Worm (Caenorhabditis elegans) whole organism, young adult: ENCODE results near the gene srw-22.

Experiments used
- D2030.7 ChIP-seq: fragments of 200-800 bp; sonication (Bioruptor generic); IDR thresholded peaks from 2 replicates; pipeline ENCODE4 v1.3.6; 2022; ENCODE audit warnings: missing genetic modification reagents, missing genetic modification characterization, missing compliant biosample characterization
- F22D6.2 ChIP-seq: sonication (generic microtip); optimal IDR thresholded peaks from 2 replicates; lab custom pipeline; 2016; ENCODE audit warnings: mild to moderate bottlenecking, missing genetic modification characterization, missing compliant biosample characterization
- F57A8.1 ChIP-seq: fragments of 200-800 bp; sonication (Bioruptor generic); optimal IDR thresholded peaks from 2 replicates; lab custom pipeline; 2018; ENCODE audit warnings: mild to moderate bottlenecking, missing genetic modification characterization, moderate library complexity, missing compliant biosample characterization
- F57C9.4 ChIP-seq: sonication (generic microtip); optimal IDR thresholded peaks from 2 replicates; lab custom pipeline; 2017; ENCODE audit warnings: mild to moderate bottlenecking, missing genetic modification characterization, missing compliant biosample characterization
- K12H6.12 ChIP-seq: fragments of 200-800 bp; sonication (Bioruptor generic); optimal IDR thresholded peaks from 2 replicates; lab custom pipeline; 2018; ENCODE audit warnings: mild to moderate bottlenecking, missing genetic modification characterization, missing compliant biosample characterization
- T26A5.8 ChIP-seq: sonication (generic microtip); optimal IDR thresholded peaks from 2 replicates; lab custom pipeline; 2016; ENCODE audit warnings: missing genetic modification characterization, missing compliant biosample characterization
- aptf-3 ChIP-seq: fragments of 200-800 bp; sonication (Bioruptor generic); IDR thresholded peaks from 2 replicates; pipeline ENCODE4 v1.3.6; 2022; ENCODE audit warnings: missing genetic modification characterization, missing compliant biosample characterization
- bed-2 ChIP-seq: fragments of 200-800 bp; sonication (Bioruptor generic); IDR thresholded peaks from 2 replicates; pipeline ENCODE4 v1.3.6; 2022; ENCODE audit warnings: missing genetic modification reagents, missing genetic modification characterization, missing compliant biosample characterization
- ccch-3 ChIP-seq: fragments of 200-800 bp; sonication (Bioruptor generic); optimal IDR thresholded peaks from 2 replicates; lab custom pipeline; 2018; ENCODE audit warnings: mild to moderate bottlenecking, missing genetic modification characterization, missing compliant biosample characterization
- cebp-1 ChIP-seq, 2 experiments: fragments of 200-800 bp in 1 of 2; sonication (Bioruptor generic) in 1 of 2; sonication (generic microtip) in 1 of 2; IDR thresholded peaks in 1 of 2; optimal IDR thresholded peaks in 1 of 2; 2 replicates each; pipeline versions ENCODE4 v1.3.6 to Lab custom; 2017 to 2022; ENCODE audit warnings: missing compliant biosample characterization in 2 of 2, missing genetic modification characterization in 2 of 2, mild to moderate bottlenecking in 1 of 2, missing genetic modification reagents in 1 of 2, moderate library complexity in 1 of 2
- ceh-27 ChIP-seq: fragments of 200-800 bp; sonication (Bioruptor generic); optimal IDR thresholded peaks from 2 replicates; lab custom pipeline; 2018; ENCODE audit warnings: mild to moderate bottlenecking, missing genetic modification characterization, moderate library complexity, missing compliant biosample characterization
- ceh-58 ChIP-seq: fragments of 200-800 bp; sonication (Bioruptor generic); IDR thresholded peaks from 2 replicates; pipeline ENCODE4 v1.3.6; 2022; ENCODE audit warnings: missing genetic modification characterization, missing compliant biosample characterization
- ceh-79 ChIP-seq: sonication (generic microtip); optimal IDR thresholded peaks from 2 replicates; lab custom pipeline; 2017; ENCODE audit warnings: mild to moderate bottlenecking, missing genetic modification characterization, missing compliant biosample characterization
- dpl-1 ChIP-seq: fragments of 150-350 bp; optimal IDR thresholded peaks from 2 replicates; lab custom pipeline; 2014; ENCODE audit warnings: missing biosample characterization, missing genetic modification reagents, missing genetic modification characterization
- egl-44 ChIP-seq: fragments of 200-800 bp; sonication (Bioruptor generic); IDR thresholded peaks from 2 replicates; pipeline ENCODE4 v1.3.6; 2022; ENCODE audit warnings: missing genetic modification reagents, missing genetic modification characterization, missing compliant biosample characterization
- ekl-4 ChIP-seq: fragments of 200-800 bp; sonication (Bioruptor generic); IDR thresholded peaks from 2 replicates; pipeline ENCODE4 v1.3.6; 2022; ENCODE audit warnings: missing genetic modification reagents, missing genetic modification characterization, missing compliant biosample characterization
- gei-17 ChIP-seq: fragments of 200-800 bp; sonication (Bioruptor generic); optimal IDR thresholded peaks from 2 replicates; lab custom pipeline; 2018; ENCODE audit warnings: mild to moderate bottlenecking, missing genetic modification characterization, missing compliant biosample characterization
- him-1 ChIP-seq: sonication (generic microtip); optimal IDR thresholded peaks from 2 replicates; lab custom pipeline; 2016; ENCODE audit warnings: missing genotype, missing genetic modification reagents, missing genetic modification characterization, missing compliant biosample characterization
- lin-26 ChIP-seq: fragments of 200-800 bp; sonication (Bioruptor generic); IDR thresholded peaks from 2 replicates; pipeline ENCODE4 v1.3.6; 2022; ENCODE audit warnings: missing genetic modification reagents, missing genetic modification characterization, missing compliant biosample characterization
- madf-10 ChIP-seq: sonication (generic microtip); optimal IDR thresholded peaks from 2 replicates; lab custom pipeline; 2016; ENCODE audit warnings: mild to moderate bottlenecking, missing genetic modification characterization, missing compliant biosample characterization
- madf-3 ChIP-seq: fragments of 200-800 bp; sonication (Bioruptor generic); IDR thresholded peaks from 2 replicates; pipeline ENCODE4 v1.3.6; 2022; ENCODE audit warnings: missing genetic modification reagents, missing genetic modification characterization, missing compliant biosample characterization
- nfya-2 ChIP-seq: fragments of 200-800 bp; sonication (Bioruptor generic); IDR thresholded peaks from 2 replicates; pipeline ENCODE4 v1.3.6; 2022; ENCODE audit warnings: missing genetic modification reagents, missing genetic modification characterization, missing compliant biosample characterization
- nfyb-1 ChIP-seq: fragments of 200-800 bp; sonication (Bioruptor generic); IDR thresholded peaks from 2 replicates; pipeline ENCODE4 v1.3.6; 2022; ENCODE audit warnings: missing genetic modification reagents, missing genetic modification characterization, missing compliant biosample characterization
- nhr-120 ChIP-seq: fragments of 200-800 bp; sonication (Bioruptor generic); IDR thresholded peaks from 2 replicates; pipeline ENCODE4 v1.3.6; 2022; ENCODE audit warnings: missing genetic modification characterization, missing compliant biosample characterization
- nhr-179 ChIP-seq: sonication (generic microtip); optimal IDR thresholded peaks from 2 replicates; lab custom pipeline; 2016; ENCODE audit warnings: mild to moderate bottlenecking, missing genetic modification characterization, missing compliant biosample characterization
- nhr-90 ChIP-seq: sonication (generic microtip); optimal IDR thresholded peaks from 2 replicates; lab custom pipeline; 2016; ENCODE audit warnings: missing genotype, mild to moderate bottlenecking, missing genetic modification characterization, missing compliant biosample characterization
- rec-8 ChIP-seq, 2 experiments: sonication (generic microtip); optimal IDR thresholded peaks; 2 replicates each; lab custom pipeline; 2016; ENCODE audit warnings: mild to moderate bottlenecking in 2 of 2, missing genetic modification characterization in 2 of 2, missing genetic modification reagents in 2 of 2, missing genotype in 2 of 2, missing biosample characterization in 1 of 2, missing compliant biosample characterization in 1 of 2, moderate library complexity in 1 of 2
- repo-1 ChIP-seq: sonication (generic microtip); optimal IDR thresholded peaks from 2 replicates; lab custom pipeline; 2017; ENCODE audit warnings: mild to moderate bottlenecking, missing genetic modification characterization, missing compliant biosample characterization
- snpc-1.1 ChIP-seq: sonication (generic microtip); optimal IDR thresholded peaks from 2 replicates; lab custom pipeline; 2017; ENCODE audit warnings: missing genetic modification characterization, mild to moderate bottlenecking, missing compliant biosample characterization, antibody characterized with exemption, moderate library complexity, missing genotype, missing genetic modification reagents; ENCODE audit not compliant: insufficient read depth
- snpc-3.4 ChIP-seq: sonication (generic microtip); optimal IDR thresholded peaks from 2 replicates; lab custom pipeline; 2017; ENCODE audit warnings: missing genetic modification characterization, mild to moderate bottlenecking, missing compliant biosample characterization, antibody characterized with exemption, moderate library complexity, missing genotype, missing genetic modification reagents
- zim-3 ChIP-seq: sonication (generic microtip); optimal IDR thresholded peaks from 2 replicates; lab custom pipeline; 2017; ENCODE audit warnings: mild to moderate bottlenecking, missing genetic modification characterization, moderate library complexity, missing compliant biosample characterization
- ztf-22 ChIP-seq: fragments of 200-800 bp; sonication (Bioruptor generic); optimal IDR thresholded peaks from 2 replicates; lab custom pipeline; 2018; ENCODE audit warnings: mild to moderate bottlenecking, missing genetic modification characterization, moderate library complexity, missing compliant biosample characterization
- ztf-25 ChIP-seq: fragments of 200-800 bp; sonication (Bioruptor generic); IDR thresholded peaks from 2 replicates; pipeline ENCODE4 v1.3.6; 2022; ENCODE audit warnings: missing genetic modification reagents, missing genetic modification characterization, missing compliant biosample characterization

srw-22 gene

DNA sequence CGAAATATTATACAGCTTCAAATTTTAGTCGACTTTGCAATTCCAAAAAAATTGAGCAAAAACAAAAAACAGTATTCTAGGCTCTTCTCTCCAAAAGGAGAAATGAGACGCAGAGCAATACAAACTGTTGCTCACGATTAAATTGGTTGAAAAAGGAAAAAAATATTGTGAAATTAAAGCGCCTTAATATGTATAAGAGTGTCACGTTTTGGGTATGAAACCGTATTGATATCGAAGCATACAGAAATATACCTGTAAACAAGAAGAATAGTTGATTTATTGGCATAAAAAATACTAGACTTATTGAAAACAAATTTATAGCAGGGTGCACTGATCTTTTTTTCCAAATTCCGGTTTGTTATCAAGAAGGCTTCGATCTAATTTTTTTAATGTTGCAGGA, 2.6 kb upstream of the srw-22 start, which contains the start of gene M01B2.13:
Gene M01B2.13 (minus strand): TSS at position 101 of the 400 bp plus-strand sequence.
- TF ChIP-seq D2030.7 (GFP tag; lab: Robert Waterston, UW): no peak
- TF ChIP-seq aptf-3 (GFP tag; lab: Robert Waterston, UW): no peak
- TF ChIP-seq F57C9.4: no peak
- no peak for TF ChIP-seq dpl-1
- TF ChIP-seq ztf-25 (GFP tag; lab: Robert Waterston, UW): no peak

ce11 chrV:15267405-15267804, 997 bp upstream of the srw-22 start, which contains the start of gene T10H4.13:
Gene T10H4.13 (minus strand): TSS chrV:15267505.
- TF ChIP-seq him-1 (tag; lab: Kevin White, UChicago): no peak
- no peak for TF ChIP-seq F22D6.2 (tag; lab: Kevin White, UChicago)
- no peak for TF ChIP-seq ztf-22 (GFP tag; lab: Kevin White, UChicago)
- no peak for TF ChIP-seq bed-2 (GFP tag; lab: Robert Waterston, UW)
- no peak for TF ChIP-seq zim-3 (tag; lab: Kevin White, UChicago)
- no peak for TF ChIP-seq nfyb-1 (GFP tag; lab: Robert Waterston, UW)
- no peak for TF ChIP-seq ceh-58 (GFP tag; lab: Robert Waterston, UW)
- no peak for TF ChIP-seq ccch-3
- TF ChIP-seq ceh-27 (GFP tag; lab: Kevin White, UChicago): no peak
- TF ChIP-seq ceh-79 (tag; lab: Kevin White, UChicago): no peak
- TF ChIP-seq T26A5.8: no peak

- no peak for TF ChIP-seq rec-8 (tag; optimal IDR thresholded peaks at IDR 0.05; lab: Kevin White, UChicago)
- TF ChIP-seq ceh-27 (GFP tag; lab: Kevin White, UChicago): no peak
- TF ChIP-seq madf-10 (tag; lab: Kevin White, UChicago): no peak
- no peak for TF ChIP-seq repo-1
- TF ChIP-seq cebp-1 (GFP tag; IDR thresholded peaks at IDR 0.05; lab: Robert Waterston, UW): no peak
- TF ChIP-seq cebp-1 (tag; optimal IDR thresholded peaks at IDR 0.05; lab: Kevin White, UChicago): no peak
- no peak for TF ChIP-seq egl-44 (GFP tag; lab: Robert Waterston, UW)
- no peak for TF ChIP-seq nhr-90
- no peak for TF ChIP-seq ekl-4 (GFP tag; lab: Robert Waterston, UW)
- no peak for TF ChIP-seq nhr-179 (tag; lab: Kevin White, UChicago)
- no peak for TF ChIP-seq nfya-2 (GFP tag; lab: Robert Waterston, UW)
- no peak for TF ChIP-seq ceh-79 (tag; lab: Kevin White, UChicago)
- TF ChIP-seq lin-26: no peak
- TF ChIP-seq madf-3 (GFP tag; lab: Robert Waterston, UW): no peak
- TF ChIP-seq K12H6.12 (tag; lab: Kevin White, UChicago): no peak
- TF ChIP-seq aptf-3 (GFP tag; lab: Robert Waterston, UW): no peak
- TF ChIP-seq ztf-22 (GFP tag; lab: Kevin White, UChicago): no peak
- TF ChIP-seq gei-17 (GFP tag; lab: Kevin White, UChicago): no peak
- TF ChIP-seq ztf-25 (GFP tag; lab: Robert Waterston, UW): no peak
- no peak for TF ChIP-seq F57A8.1 (GFP tag; lab: Kevin White, UChicago)
Measured at ce11 chrV:15272263-15272662, 3.9 kb downstream of the srw-22 start, which contains the start of gene T10H4.4. Gene T10H4.4 (minus strand): TSS chrV:15272363.

DNA sequence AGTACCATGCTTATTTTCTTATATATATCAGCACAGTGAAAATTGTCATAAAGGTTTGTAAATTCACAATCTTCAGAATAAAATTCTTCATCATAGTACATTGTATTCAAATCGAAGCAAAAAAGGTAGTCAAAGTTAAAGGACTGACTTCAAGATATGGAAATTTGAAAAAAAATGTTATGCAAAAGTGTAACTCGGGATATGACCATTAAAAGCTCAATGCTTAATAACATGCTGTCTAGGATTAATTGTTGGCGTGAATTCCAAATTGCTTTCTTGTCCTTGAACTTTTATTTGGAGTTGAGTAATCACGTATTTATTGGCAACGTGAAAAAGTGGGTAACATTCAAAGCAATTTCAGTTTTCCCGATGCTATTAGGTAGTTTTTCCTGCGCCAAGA, 6.4 kb downstream of the srw-22 start, which contains the start of gene srw-16:
Gene srw-16 (minus strand): TSS at position 101 of the 400 bp plus-strand sequence.
- no peak for TF ChIP-seq snpc-3.4 (tag; lab: Kevin White, UChicago)

DNA sequence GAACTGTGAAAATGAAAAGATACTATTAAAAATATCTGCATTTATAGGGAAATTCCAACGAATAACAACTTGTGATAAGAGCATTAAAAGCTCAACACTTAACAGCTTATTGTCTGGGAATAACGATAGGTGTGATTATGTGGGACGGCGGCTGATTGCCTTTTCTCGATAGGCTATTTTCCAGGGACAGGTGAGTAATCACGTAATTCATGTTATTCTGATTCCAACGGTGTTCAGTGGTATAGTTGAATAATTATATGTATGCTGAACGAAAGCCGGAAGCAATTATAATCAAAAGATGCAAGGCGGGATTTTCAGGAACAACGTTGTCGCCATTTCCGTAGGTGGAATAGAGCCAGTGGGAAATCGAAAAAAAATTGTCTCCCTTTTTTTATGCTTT, 8.5 kb downstream of the srw-22 start, which contains the start of gene srw-17:
Gene srw-17 (minus strand): TSS at position 101 of the 400 bp plus-strand sequence.
- no peak for TF ChIP-seq nhr-120 (GFP tag; lab: Robert Waterston, UW)
- TF ChIP-seq bed-2 (GFP tag; lab: Robert Waterston, UW): no peak
- no peak for TF ChIP-seq snpc-1.1
